Fruit fly (Drosophila melanogaster) whole organism, embryonic: ENCODE results near the gene Ac3.

ENCODE experiments used
- ATbp ChIP-seq: fragments of 200-800 bp; sonication (Bioruptor generic); optimal IDR thresholded peaks from 2 replicates; lab custom pipeline; 2017; ENCODE audit warnings: missing biosample characterization, mild to moderate bottlenecking, missing genetic modification characterization, missing genetic modification reagents
- Ada2b ChIP-seq: fragments of 200-800 bp; sonication (Bioruptor generic); IDR thresholded peaks from 2 replicates; pipeline ENCODE4 v1.3.6; 2022; ENCODE audit warnings: missing biosample characterization, missing genetic modification characterization
- Adf1 ChIP-seq: fragments of 200-800 bp; sonication (Bioruptor generic); IDR thresholded peaks from 2 replicates; pipeline ENCODE4 v1.3.6; 2022; ENCODE audit warnings: missing biosample characterization, missing genetic modification characterization
- Atf6 ChIP-seq: fragments of 200-800 bp; sonication (Bioruptor generic); IDR thresholded peaks from 2 replicates; pipeline ENCODE4 v1.3.6; 2022; ENCODE audit warnings: missing biosample characterization, missing genetic modification characterization
- Bgb ChIP-seq: fragments of 200-800 bp; sonication (Bioruptor generic); IDR thresholded peaks from 2 replicates; pipeline ENCODE4 v1.3.6; 2022; ENCODE audit warnings: missing biosample characterization, missing genetic modification characterization; ENCODE audit not compliant: partially characterized antibody
- BtbVII ChIP-seq: fragments of 200-800 bp; sonication (Bioruptor generic); optimal IDR thresholded peaks from 3 replicates; lab custom pipeline; 2017; ENCODE audit warnings: missing biosample characterization, mild to moderate bottlenecking, missing genetic modification characterization
- CG1024 ChIP-seq: fragments of 200-800 bp; sonication (Bioruptor generic); IDR thresholded peaks from 2 replicates; pipeline ENCODE4 v1.3.6; 2022; ENCODE audit warnings: missing biosample characterization, missing genetic modification characterization
- CG12744 ChIP-seq: fragments of 200-800 bp; sonication (Bioruptor generic); optimal IDR thresholded peaks from 2 replicates; lab custom pipeline; 2016; ENCODE audit warnings: missing biosample characterization, missing genetic modification characterization
- CG12769 ChIP-seq: fragments of 200-800 bp; sonication (Bioruptor generic); optimal IDR thresholded peaks from 2 replicates; lab custom pipeline; 2019; ENCODE audit warnings: missing biosample characterization, mild to moderate bottlenecking, missing genetic modification characterization, moderate library complexity
- CG13424 ChIP-seq: fragments of 200-800 bp; sonication (Bioruptor generic); optimal IDR thresholded peaks from 2 replicates; lab custom pipeline; 2019; ENCODE audit warnings: missing biosample characterization, mild to moderate bottlenecking, missing genetic modification characterization, moderate library complexity
- CG13775 ChIP-seq: fragments of 200-800 bp; sonication (Bioruptor generic); optimal IDR thresholded peaks from 3 replicates; lab custom pipeline; 2017; ENCODE audit warnings: missing biosample characterization, mild to moderate bottlenecking, missing genetic modification characterization
- CG14441 ChIP-seq: fragments of 200-800 bp; sonication (Bioruptor generic); IDR thresholded peaks from 2 replicates; pipeline ENCODE4 v1.3.6; 2022; ENCODE audit warnings: missing biosample characterization, missing genetic modification characterization
- CG2129 ChIP-seq: fragments of 200-800 bp; sonication (Bioruptor generic); IDR thresholded peaks from 2 replicates; pipeline ENCODE4 v1.3.6; 2022; ENCODE audit warnings: missing biosample characterization, missing genetic modification characterization; ENCODE audit not compliant: partially characterized antibody
- CG2889 ChIP-seq: fragments of 200-800 bp; sonication (Bioruptor generic); IDR thresholded peaks from 3 replicates; pipeline ENCODE4 v1.3.6; 2022; ENCODE audit warnings: missing biosample characterization, missing genetic modification characterization
- CG4617 ChIP-seq: fragments of 200-800 bp; sonication (Bioruptor generic); optimal IDR thresholded peaks from 3 replicates; lab custom pipeline; 2016; ENCODE audit warnings: missing biosample characterization, missing genetic modification characterization, borderline replicate concordance
- CG6765 ChIP-seq: fragments of 200-800 bp; sonication (Bioruptor generic); optimal IDR thresholded peaks from 3 replicates; lab custom pipeline; 2017; ENCODE audit warnings: missing biosample characterization, mild to moderate bottlenecking, missing genetic modification characterization
- CG8765 ChIP-seq: fragments of 200-800 bp; sonication (Bioruptor generic); IDR thresholded peaks from 2 replicates; pipeline ENCODE4 v1.3.6; 2022; ENCODE audit warnings: missing biosample characterization, missing genetic modification characterization
- CG9817 ChIP-seq: fragments of 200-800 bp; sonication (Bioruptor generic); optimal IDR thresholded peaks from 2 replicates; lab custom pipeline; 2018; ENCODE audit warnings: missing biosample characterization, mild to moderate bottlenecking, missing genetic modification characterization, moderate library complexity
- Camta ChIP-seq: fragments of 200-800 bp; sonication (Bioruptor generic); optimal IDR thresholded peaks from 2 replicates; lab custom pipeline; 2016; ENCODE audit warnings: missing biosample characterization, missing genetic modification characterization
- D19A ChIP-seq: fragments of 200-800 bp; optimal IDR thresholded peaks from 3 replicates; lab custom pipeline; 2019; ENCODE audit warnings: missing biosample characterization, mild to moderate bottlenecking, missing genetic modification characterization, moderate library complexity
- Fer3 ChIP-seq: fragments of 200-800 bp; sonication (Bioruptor generic); optimal IDR thresholded peaks from 2 replicates; lab custom pipeline; 2018; ENCODE audit warnings: missing biosample characterization, mild to moderate bottlenecking, missing genetic modification characterization, moderate library complexity
- MTF-1 ChIP-seq: fragments of 200-800 bp; sonication (Bioruptor generic); optimal IDR thresholded peaks from 2 replicates; lab custom pipeline; 2018; ENCODE audit warnings: missing biosample characterization, mild to moderate bottlenecking, missing genetic modification characterization, borderline replicate concordance
- NFAT ChIP-seq: fragments of 200-800 bp; sonication (Bioruptor generic); IDR thresholded peaks from 2 replicates; pipeline ENCODE4 v1.3.6; 2022; ENCODE audit warnings: missing biosample characterization, missing genetic modification characterization
- Nf-YB ChIP-seq: fragments of 200-800 bp; sonication (Bioruptor generic); optimal IDR thresholded peaks from 3 replicates; lab custom pipeline; 2019; ENCODE audit warnings: missing biosample characterization, mild to moderate bottlenecking, missing genetic modification characterization, moderate library complexity
- Optix ChIP-seq: fragments of 200-800 bp; sonication (Bioruptor generic); IDR thresholded peaks from 3 replicates; pipeline ENCODE4 v1.3.6; 2022; ENCODE audit warnings: missing biosample characterization, missing genetic modification characterization
- Pdp1 ChIP-seq, 2 experiments: fragments of 200-800 bp; sonication (Bioruptor generic); optimal IDR thresholded peaks; 3 replicates each; lab custom pipeline; 2016; ENCODE audit warnings: missing biosample characterization in 2 of 2, missing genetic modification characterization in 2 of 2, mild to moderate bottlenecking in 1 of 2, moderate library complexity in 1 of 2
- Ptx1 ChIP-seq: fragments of 200-800 bp; sonication (Bioruptor generic); IDR thresholded peaks from 2 replicates; pipeline ENCODE4 v1.3.6; 2022; ENCODE audit warnings: missing biosample characterization, missing genetic modification characterization
- Spps ChIP-seq: fragments of 200-800 bp; sonication (Bioruptor generic); optimal IDR thresholded peaks from 2 replicates; lab custom pipeline; 2018; ENCODE audit warnings: missing biosample characterization, mild to moderate bottlenecking, missing genetic modification characterization
- Usf ChIP-seq: fragments of 200-800 bp; sonication (Bioruptor generic); optimal IDR thresholded peaks from 2 replicates; lab custom pipeline; 2017; ENCODE audit warnings: missing genotype, missing biosample characterization, missing genetic modification characterization
- al ChIP-seq: fragments of 200-800 bp; sonication (Bioruptor generic); IDR thresholded peaks from 2 replicates; pipeline ENCODE4 v1.3.6; 2022; ENCODE audit warnings: missing biosample characterization, missing genetic modification characterization
- ap ChIP-seq: fragments of 200-800 bp; sonication (Bioruptor generic); IDR thresholded peaks from 2 replicates; pipeline ENCODE4 v1.3.6; 2022; ENCODE audit warnings: missing biosample characterization, missing genetic modification characterization
- az2 ChIP-seq: fragments of 200-800 bp; sonication (Bioruptor generic); optimal IDR thresholded peaks from 3 replicates; lab custom pipeline; 2016; ENCODE audit warnings: missing biosample characterization, missing genetic modification characterization
- chm ChIP-seq: fragments of 200-800 bp; sonication (Bioruptor generic); IDR thresholded peaks from 2 replicates; pipeline ENCODE4 v1.3.6; 2022; ENCODE audit warnings: missing biosample characterization, missing genetic modification characterization
- crc ChIP-seq: fragments of 200-800 bp; sonication (Bioruptor generic); optimal IDR thresholded peaks from 2 replicates; lab custom pipeline; 2016; ENCODE audit warnings: missing biosample characterization, missing genetic modification characterization
- crol ChIP-seq: fragments of 200-800 bp; sonication (Bioruptor generic); IDR thresholded peaks from 2 replicates; pipeline ENCODE4 v1.3.6; 2022; ENCODE audit warnings: missing biosample characterization, missing genetic modification characterization
- dimm ChIP-seq: fragments of 200-800 bp; sonication (Bioruptor generic); IDR thresholded peaks from 2 replicates; pipeline ENCODE4 v1.3.6; 2022; ENCODE audit warnings: missing biosample characterization, missing genetic modification characterization
- ems ChIP-seq: fragments of 200-800 bp; sonication (Bioruptor generic); optimal IDR thresholded peaks from 3 replicates; lab custom pipeline; 2016; ENCODE audit warnings: missing biosample characterization, missing genetic modification characterization
- fd96Cb ChIP-seq: fragments of 200-800 bp; sonication (Bioruptor generic); optimal IDR thresholded peaks from 2 replicates; lab custom pipeline; 2018; ENCODE audit warnings: missing biosample characterization, mild to moderate bottlenecking, missing genetic modification characterization, moderate library complexity
- gem ChIP-seq: fragments of 200-800 bp; sonication (Bioruptor generic); optimal IDR thresholded peaks from 2 replicates; lab custom pipeline; 2019; ENCODE audit warnings: missing biosample characterization, mild to moderate bottlenecking, missing genetic modification characterization, moderate library complexity
- kay ChIP-seq: fragments of 200-800 bp; sonication (Bioruptor generic); optimal IDR thresholded peaks from 2 replicates; lab custom pipeline; 2016; ENCODE audit warnings: missing biosample characterization, missing genetic modification characterization
- kni ChIP-seq: fragments of 200-800 bp; sonication (Bioruptor generic); optimal IDR thresholded peaks from 3 replicates; lab custom pipeline; 2017; ENCODE audit warnings: mild to moderate bottlenecking, missing biosample characterization, missing genetic modification reagents, missing genetic modification characterization
- luna ChIP-seq: fragments of 200-800 bp; sonication (Bioruptor generic); optimal IDR thresholded peaks from 2 replicates; lab custom pipeline; 2016; ENCODE audit warnings: missing biosample characterization, missing genetic modification characterization
- pfk ChIP-seq: fragments of 200-800 bp; sonication (Bioruptor generic); optimal IDR thresholded peaks from 2 replicates; lab custom pipeline; 2018; ENCODE audit warnings: missing biosample characterization, mild to moderate bottlenecking, missing genetic modification characterization, moderate library complexity
- sim ChIP-seq: fragments of 200-800 bp; sonication (Bioruptor generic); IDR thresholded peaks from 2 replicates; pipeline ENCODE4 v1.3.6; 2022; ENCODE audit warnings: missing biosample characterization, missing genetic modification characterization
- slp2 ChIP-seq: fragments of 200-800 bp; sonication (Bioruptor generic); optimal IDR thresholded peaks from 2 replicates; lab custom pipeline; 2016; ENCODE audit warnings: missing biosample characterization, missing genetic modification characterization
- sr ChIP-seq: fragments of 200-800 bp; sonication (Bioruptor generic); IDR thresholded peaks from 3 replicates; pipeline ENCODE4 v1.3.6; 2022; ENCODE audit warnings: missing biosample characterization, missing genetic modification characterization
- trem ChIP-seq: fragments of 200-800 bp; optimal IDR thresholded peaks from 3 replicates; lab custom pipeline; 2019; ENCODE audit warnings: missing biosample characterization, mild to moderate bottlenecking, missing genetic modification characterization, moderate library complexity
- vfl ChIP-seq: fragments of 200-800 bp; sonication (Bioruptor generic); optimal IDR thresholded peaks from 2 replicates; lab custom pipeline; 2016; ENCODE audit warnings: missing biosample characterization, missing genetic modification characterization
- yki ChIP-seq: fragments of >200 bp; optimal IDR thresholded peaks from 3 replicates; lab custom pipeline; 2018
- zfh1 ChIP-seq: fragments of 200-800 bp; sonication (Bioruptor generic); IDR thresholded peaks from 3 replicates; pipeline ENCODE4 v1.3.6; 2022; ENCODE audit warnings: missing biosample characterization, missing genetic modification characterization

Gene Ac3

dm6 chr2L:21623685-21624471, 8.5 kb upstream of the Ac3 start, which contains the start of gene CG2201 (continued):
- TF ChIP-seq BtbVII (GFP tag; lab: Kevin White, UChicago) = no peak
- TF ChIP-seq Fer3 (tag; lab: Kevin White, UChicago) = peak; percentile 20
- TF ChIP-seq az2 (GFP tag; lab: Kevin White, UChicago) = peak; percentile 8
- TF ChIP-seq Usf (GFP tag; lab: Kevin White, UChicago) = no peak
- TF ChIP-seq al = peak; percentile 65
- no peak for TF ChIP-seq Optix (GFP tag; lab: Robert Waterston, UW)
- TF ChIP-seq luna (GFP tag; lab: Kevin White, UChicago) = no peak
- TF ChIP-seq kay = no peak
- 0 out of 2 replicates have a peak, but pooled peaks have one; percentile 46 for TF ChIP-seq CG1024 (GFP tag; lab: Robert Waterston, UW)
- TF ChIP-seq Ada2b (GFP tag; lab: Robert Waterston, UW) = no peak; the same call in 1 of the 2 replicates
- TF ChIP-seq gem = peak; percentile 69
- TF ChIP-seq Atf6 = peak; percentile 44; the same call in 1 of the 2 replicates
- no peak; the same call in 1 of the 2 replicates for TF ChIP-seq Ptx1 (GFP tag; lab: Robert Waterston, UW)
- TF ChIP-seq dimm = no peak
- peak; percentile 24 for TF ChIP-seq fd96Cb
- TF ChIP-seq CG9817 (tag; lab: Kevin White, UChicago) = peak; percentile 26
- TF ChIP-seq CG13424 (tag; lab: Kevin White, UChicago) = peak; percentile 66
- peak; percentile 52 for TF ChIP-seq MTF-1 (GFP tag; lab: Kevin White, UChicago)
- no peak for TF ChIP-seq Bgb
- no peak for TF ChIP-seq CG2129 (GFP tag; lab: Robert Waterston, UW)
- TF ChIP-seq CG8765 (GFP tag; lab: Robert Waterston, UW) = 0 out of 2 replicates have a peak, but pooled peaks have one; percentile 8
- no peak for TF ChIP-seq CG12744
- no peak for TF ChIP-seq crc (GFP tag; lab: Kevin White, UChicago)
- peak; percentile 43 for TF ChIP-seq D19A (tag; lab: Kevin White, UChicago)
- TF ChIP-seq CG4617 (GFP tag; lab: Kevin White, UChicago) = peak; percentile 14
- TF ChIP-seq CG14441 (GFP tag; lab: Robert Waterston, UW) = peak; percentile 68
- TF ChIP-seq ems = no peak
- peak; percentile 74 for TF ChIP-seq ATbp (GFP tag; lab: Kevin White, UChicago)
- TF ChIP-seq NFAT (GFP tag; lab: Robert Waterston, UW) = no peak; the same call in 1 of the 2 replicates
- no peak for TF ChIP-seq pfk (GFP tag; lab: Kevin White, UChicago)
- TF ChIP-seq slp2 (GFP tag; lab: Kevin White, UChicago) = no peak
- TF ChIP-seq yki = no peak
- no peak for TF ChIP-seq CG13775 (GFP tag; lab: Kevin White, UChicago)
- TF ChIP-seq Spps (tag; lab: Kevin White, UChicago) = no peak
- TF ChIP-seq Nf-YB = no peak
- TF ChIP-seq CG2889 (GFP tag; lab: Robert Waterston, UW) = no peak
- TF ChIP-seq vfl = no peak
- TF ChIP-seq trem (tag; lab: Kevin White, UChicago) = peak; percentile 48
- no peak for TF ChIP-seq crol (GFP tag; lab: Robert Waterston, UW)
- TF ChIP-seq Camta (GFP tag; lab: Kevin White, UChicago) = no peak
- TF ChIP-seq chm (GFP tag; lab: Robert Waterston, UW) = peak; percentile 47; the same call in 1 of the 2 replicates
- peak; percentile 68 for TF ChIP-seq CG6765 (GFP tag; lab: Kevin White, UChicago)
- TF ChIP-seq ap (GFP tag; lab: Robert Waterston, UW) = peak; percentile 46; the same call in 1 of the 2 replicates
- no peak for TF ChIP-seq sr (GFP tag; lab: Robert Waterston, UW)
- TF ChIP-seq kni (GFP tag; lab: Kevin White, UChicago) = no peak
- TF ChIP-seq Pdp1 (GFP tag; optimal IDR thresholded peaks at IDR 0.05; lab: Kevin White, UChicago) = no peak
- TF ChIP-seq sim (GFP tag; lab: Robert Waterston, UW) = no peak
- TF ChIP-seq zfh1 (GFP tag; lab: Robert Waterston, UW) = peak; percentile 53; the same call in 2 of the 3 replicates
- TF ChIP-seq CG12769 (tag; lab: Kevin White, UChicago) = peak; percentile 14
- TF ChIP-seq Adf1 = no peak
